Worm (Caenorhabditis elegans): ENCODE measurements around the gene spk-1.

spk-1 gene

ce11 chrIII:9502155-9502714, 45.8 kb downstream of the spk-1 start:
- no peak for TF ChIP-seq nhr-237 (tag; optimal IDR thresholded peaks at IDR 0.05)
- TF ChIP-seq ama-1 (optimal IDR thresholded peaks at IDR 0.05) = no peak
- TF ChIP-seq C16A3.4 (tag; optimal IDR thresholded peaks at IDR 0.05) = peak; percentile 17
- no peak for TF ChIP-seq hlh-17 (GFP tag; optimal IDR thresholded peaks at IDR 0.05; ENCODE audit: borderline replicate concordance)
- peak; percentile 63 for TF ChIP-seq blmp-1 (tag; optimal IDR thresholded peaks at IDR 0.05)
- no peak for TF ChIP-seq hlh-4 (tag; optimal IDR thresholded peaks at IDR 0.05)
- no peak for TF ChIP-seq fkh-10 (GFP tag; optimal IDR thresholded peaks at IDR 0.05)
- peak in 5 of 6 experiments; percentile 27 to 81 (median 76) for TF ChIP-seq elt-3 (tag; optimal IDR thresholded peaks at IDR 0.05)
- TF ChIP-seq lin-14 (GFP tag; optimal IDR thresholded peaks at IDR 0.05) = peak; percentile 44
- TF ChIP-seq efl-3 (GFP tag; optimal IDR thresholded peaks at IDR 0.05) = no peak
- TF ChIP-seq nhr-71 (tag; optimal IDR thresholded peaks at IDR 0.05) = peak; percentile 20
- peak in 1 of 2 experiments; percentile 32 for TF ChIP-seq lsy-2 (tag; optimal IDR thresholded peaks at IDR 0.05)
- no peak for TF ChIP-seq unc-30 (tag; optimal IDR thresholded peaks at IDR 0.05)
- TF ChIP-seq nhr-85 (tag) = no peak
- no peak for TF ChIP-seq jun-1 (tag; optimal IDR thresholded peaks at IDR 0.05)
- TF ChIP-seq fkh-4 (tag; optimal IDR thresholded peaks at IDR 0.05; ENCODE audit: borderline replicate concordance) = no peak
- no peak for TF ChIP-seq ets-5 (GFP tag; IDR thresholded peaks at IDR 0.05)
- TF ChIP-seq skn-1 (tag; optimal IDR thresholded peaks at IDR 0.05) = peak; percentile 23
- no peak for TF ChIP-seq efl-1 (optimal IDR thresholded peaks at IDR 0.05)
- peak in 1 of 2 experiments; percentile 80 for TF ChIP-seq efl-1 (GFP tag; optimal IDR thresholded peaks at IDR 0.05 in 1 of 2)
- no peak for TF ChIP-seq fos-1 (tag; optimal IDR thresholded peaks at IDR 0.05)
- TF ChIP-seq lin-35 (GFP tag; optimal IDR thresholded peaks at IDR 0.05) = peak in 1 of 2 experiments; percentile 7

DNA sequence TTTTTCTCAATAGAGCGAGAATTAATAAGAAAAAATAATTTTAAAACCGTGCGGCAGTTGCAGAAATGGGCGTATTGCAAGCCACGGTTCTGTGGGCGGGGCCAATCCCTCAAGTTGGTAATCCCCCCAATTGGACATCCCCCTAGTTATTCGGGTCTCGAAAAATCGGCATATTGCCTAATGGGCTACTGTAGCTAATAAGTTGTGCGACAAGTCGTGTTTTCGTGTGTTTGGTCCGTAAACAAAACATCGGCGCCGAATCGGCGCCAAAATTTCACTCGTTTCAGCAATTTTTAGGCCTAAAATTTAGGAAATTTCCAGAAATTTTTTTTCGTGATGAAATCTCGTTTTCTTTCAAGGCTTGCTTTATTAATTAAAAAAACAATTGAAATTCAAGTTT, 47.9 kb downstream of the spk-1 start:
- TF ChIP-seq C16A3.4 (tag; optimal IDR thresholded peaks at IDR 0.05) (no peak), lin-15B (tag; optimal IDR thresholded peaks at IDR 0.05) (no peak), C04F5.9 (tag; optimal IDR thresholded peaks at IDR 0.05) (no peak), mdl-1 (tag; optimal IDR thresholded peaks at IDR 0.05) (no peak), dsc-1 (tag; optimal IDR thresholded peaks at IDR 0.05) (no peak), sup-37 (GFP tag; optimal IDR thresholded peaks at IDR 0.05) (no peak), ztf-4 (tag; optimal IDR thresholded peaks at IDR 0.05) (no peak), nhr-28 (tag; optimal IDR thresholded peaks at IDR 0.05) (no peak), nhr-85 (tag) (no peak), fkh-4 (tag; optimal IDR thresholded peaks at IDR 0.05; ENCODE audit: borderline replicate concordance) (no peak)

DNA sequence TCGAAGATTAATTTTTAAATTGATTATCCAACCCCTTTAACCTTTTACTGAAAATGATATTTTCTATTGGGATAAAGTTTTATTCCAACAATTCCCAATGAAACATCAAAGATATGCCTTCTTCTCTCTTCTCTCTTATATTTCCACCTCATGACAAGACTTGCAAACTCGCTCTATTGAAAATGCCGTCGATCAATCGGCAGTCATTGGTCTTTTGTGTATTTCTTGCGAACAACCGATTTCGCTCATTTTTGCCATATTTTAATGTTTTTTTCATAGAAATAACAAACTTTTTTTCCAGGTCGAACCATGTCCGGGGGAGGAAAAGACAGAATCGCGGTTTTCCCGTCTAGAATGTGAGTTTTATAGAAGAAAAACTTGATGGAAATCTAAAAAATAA, 51.4 kb downstream of the spk-1 start, which contains the start of gene vha-14:
TSS of gene vha-14 (plus strand) at position 302 of the 400 bp plus-strand sequence.
- TF ChIP-seq ceh-90 (tag; optimal IDR thresholded peaks at IDR 0.05) = no peak
- peak in 1 of 3 experiments; percentile 65 for TF ChIP-seq ceh-82 (tag; optimal IDR thresholded peaks at IDR 0.05)
- TF ChIP-seq nhr-71 (tag; optimal IDR thresholded peaks at IDR 0.05) = peak; percentile 16
- TF ChIP-seq skn-1 (tag; optimal IDR thresholded peaks at IDR 0.05) = peak; percentile 32
- TF ChIP-seq nhr-20 (tag; optimal IDR thresholded peaks at IDR 0.05) = peak; percentile 26
- TF ChIP-seq irx-1 (tag; optimal IDR thresholded peaks at IDR 0.05) = no peak
- peak; percentile 1 to 69 (median 31) for TF ChIP-seq dpl-1 (GFP tag; optimal IDR thresholded peaks at IDR 0.05)
- no peak for TF ChIP-seq rnt-1 (tag; optimal IDR thresholded peaks at IDR 0.05)
- peak; percentile 71 for TF ChIP-seq lin-14 (GFP tag; optimal IDR thresholded peaks at IDR 0.05)
- no peak for TF ChIP-seq sup-37 (GFP tag; optimal IDR thresholded peaks at IDR 0.05)
- no peak for TF ChIP-seq nhr-90 (tag; optimal IDR thresholded peaks at IDR 0.05; ENCODE audit: poor library complexity)
- TF ChIP-seq lin-35 (GFP tag; optimal IDR thresholded peaks at IDR 0.05) = peak; percentile 39 to 77
- no peak for TF ChIP-seq ama-1 (optimal IDR thresholded peaks at IDR 0.05)
- no peak for TF ChIP-seq nhr-47 (tag; optimal IDR thresholded peaks at IDR 0.05)
- TF ChIP-seq elt-2 (tag; optimal IDR thresholded peaks at IDR 0.05) = no peak
- TF ChIP-seq lir-3 (tag; optimal IDR thresholded peaks at IDR 0.05; ENCODE audit: poor library complexity) = peak; percentile 6
- no peak for TF ChIP-seq swsn-7 (tag; optimal IDR thresholded peaks at IDR 0.05)
- TF ChIP-seq nhr-76 (tag; optimal IDR thresholded peaks at IDR 0.05) = no peak
- TF ChIP-seq nhr-19 (GFP tag; conservative IDR thresholded peaks at IDR 0.05) = no peak
- TF ChIP-seq lin-15B (tag; optimal IDR thresholded peaks at IDR 0.05) = peak; percentile 49
- TF ChIP-seq fkh-8 (tag; optimal IDR thresholded peaks at IDR 0.05) = no peak
- peak in 1 of 2 experiments; percentile 77 for TF ChIP-seq lsy-2 (tag; optimal IDR thresholded peaks at IDR 0.05)
- TF ChIP-seq vab-15 (tag; optimal IDR thresholded peaks at IDR 0.05) = no peak
- TF ChIP-seq blmp-1 (tag; optimal IDR thresholded peaks at IDR 0.05) = peak; percentile 58
- no peak for TF ChIP-seq aly-2 (tag; optimal IDR thresholded peaks at IDR 0.05)
- peak; percentile 74 for TF ChIP-seq mep-1 (tag; optimal IDR thresholded peaks at IDR 0.05)
- TF ChIP-seq grh-1 (GFP tag; IDR thresholded peaks at IDR 0.05) = no peak
- no peak for TF ChIP-seq tbx-2 (tag; optimal IDR thresholded peaks at IDR 0.05)
- TF ChIP-seq hlh-4 (tag; optimal IDR thresholded peaks at IDR 0.05) = no peak
- TF ChIP-seq fkh-10 (GFP tag; optimal IDR thresholded peaks at IDR 0.05) = no peak
- peak; percentile 64 for TF ChIP-seq C16A3.4 (tag; optimal IDR thresholded peaks at IDR 0.05)

All from whole organism, L1 larva.